Fruit fly (Drosophila melanogaster): Measurements from ENCODE around the gene CG13482.

The CG13482 gene

DNA sequence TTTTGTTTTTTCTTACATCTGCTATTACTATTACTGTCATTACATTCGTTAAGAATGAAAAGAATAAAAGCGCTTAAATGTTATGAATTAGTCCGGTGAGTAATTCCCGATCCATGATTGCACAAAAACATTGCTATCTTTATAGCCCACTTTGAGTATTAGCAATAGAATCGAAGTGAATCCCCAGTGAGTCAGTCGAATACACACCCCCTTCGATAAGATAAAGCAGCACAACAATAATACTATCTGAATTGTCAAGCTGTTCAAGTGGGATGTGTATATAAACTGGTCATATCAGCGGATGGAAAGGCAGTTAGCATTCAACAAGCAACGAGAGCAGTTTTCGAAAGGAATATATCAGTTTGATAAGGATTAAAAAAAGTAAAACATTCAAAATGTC, at the start of gene CG13482:
TSS of gene CG13482 (plus strand) at position 305 of the 400 bp plus-strand sequence.
- TF ChIP-seq Dll (optimal IDR thresholded peaks at IDR 0.05) (no peak), psq (optimal IDR thresholded peaks at IDR 0.05) (no peak), pan (optimal IDR thresholded peaks at IDR 0.05) (no peak), CG8478 (optimal IDR thresholded peaks at IDR 0.05) (no peak), EcR (GFP tag; optimal IDR thresholded peaks at IDR 0.05) (no peak), usp (GFP tag; optimal IDR thresholded peaks at IDR 0.05) (no peak)

- no peak for TF ChIP-seq EcR (GFP tag; optimal IDR thresholded peaks at IDR 0.05)
- no peak for TF ChIP-seq CG8478 (optimal IDR thresholded peaks at IDR 0.05)
- no peak for TF ChIP-seq pan (optimal IDR thresholded peaks at IDR 0.05)
- no peak for TF ChIP-seq psq (optimal IDR thresholded peaks at IDR 0.05)
- no peak for TF ChIP-seq Dll (optimal IDR thresholded peaks at IDR 0.05)
- no peak for TF ChIP-seq usp (GFP tag; optimal IDR thresholded peaks at IDR 0.05)
Measured at dm6 chr3L:14282139-14282538, 47.0 kb upstream of the CG13482 start.

- no peak for TF ChIP-seq EcR (GFP tag; optimal IDR thresholded peaks at IDR 0.05)
- no peak for TF ChIP-seq pan (optimal IDR thresholded peaks at IDR 0.05)
- no peak for TF ChIP-seq CG8478 (optimal IDR thresholded peaks at IDR 0.05)
Measured at dm6 chr3L:14287832-14288231, 41.3 kb upstream of the CG13482 start.

dm6 chr3L:14296433-14296832, 32.7 kb upstream of the CG13482 start:
- TF ChIP-seq EcR (GFP tag; optimal IDR thresholded peaks at IDR 0.05), result no peak
- TF ChIP-seq Dll (optimal IDR thresholded peaks at IDR 0.05), result no peak
- TF ChIP-seq pan (optimal IDR thresholded peaks at IDR 0.05), result no peak
- no peak for TF ChIP-seq usp (GFP tag; optimal IDR thresholded peaks at IDR 0.05)
- no peak for TF ChIP-seq psq (optimal IDR thresholded peaks at IDR 0.05)
- no peak for TF ChIP-seq CG8478 (optimal IDR thresholded peaks at IDR 0.05)

DNA sequence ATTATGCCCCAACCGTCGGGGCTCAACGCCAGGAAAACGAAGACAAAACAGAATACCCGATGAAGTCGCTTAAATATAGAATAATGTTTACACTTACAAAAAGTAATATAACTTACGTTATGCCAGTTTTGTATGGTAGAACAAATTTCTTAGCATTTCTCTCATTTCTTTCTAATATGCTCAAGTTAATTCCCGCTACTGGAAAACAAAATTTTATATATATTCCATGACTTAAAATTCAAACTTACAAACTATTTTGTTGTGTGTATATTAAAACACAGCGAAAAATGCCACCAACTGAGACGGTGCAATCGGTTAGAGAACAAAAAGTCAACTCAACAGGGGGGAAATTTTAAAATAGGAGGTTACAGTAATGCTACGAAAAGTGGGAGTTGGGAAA, 31.7 kb upstream of the CG13482 start:
- TF ChIP-seq psq (optimal IDR thresholded peaks at IDR 0.05), result no peak
- TF ChIP-seq EcR (GFP tag; optimal IDR thresholded peaks at IDR 0.05), result no peak
- no peak for TF ChIP-seq CG8478 (optimal IDR thresholded peaks at IDR 0.05)
- no peak for TF ChIP-seq usp (GFP tag; optimal IDR thresholded peaks at IDR 0.05)
- no peak for TF ChIP-seq Dll (optimal IDR thresholded peaks at IDR 0.05)
- TF ChIP-seq pan (optimal IDR thresholded peaks at IDR 0.05), result no peak

DNA sequence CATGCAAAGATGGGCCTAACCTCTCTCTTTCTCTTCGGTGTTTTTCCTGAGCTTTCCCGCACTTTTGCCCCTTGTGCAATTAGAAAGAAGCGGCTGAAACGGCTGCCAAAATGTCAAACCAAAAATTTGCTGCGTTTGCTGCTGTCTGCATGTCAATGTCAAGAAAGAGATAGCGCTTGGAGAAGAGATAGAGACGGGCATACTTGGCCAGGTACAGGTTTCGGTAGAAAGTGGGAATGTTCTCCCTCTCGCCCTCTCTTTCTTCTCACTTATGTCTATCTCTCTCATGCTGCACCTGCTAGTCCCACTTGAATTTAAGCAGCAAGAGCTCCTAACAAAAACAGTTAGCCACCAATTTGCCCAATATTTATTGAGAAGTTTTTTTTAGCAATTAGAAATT, 31.1 kb upstream of the CG13482 start:
- TF ChIP-seq usp (GFP tag; optimal IDR thresholded peaks at IDR 0.05) (no peak), CG8478 (optimal IDR thresholded peaks at IDR 0.05) (no peak), psq (optimal IDR thresholded peaks at IDR 0.05) (no peak), Dll (optimal IDR thresholded peaks at IDR 0.05) (no peak)

dm6 chr3L:14300696-14301319, 28.3 kb upstream of the CG13482 start:
- TF ChIP-seq psq (optimal IDR thresholded peaks at IDR 0.05), result no peak
- TF ChIP-seq Dll (optimal IDR thresholded peaks at IDR 0.05), result no peak
- no peak for TF ChIP-seq usp (GFP tag; optimal IDR thresholded peaks at IDR 0.05)
- TF ChIP-seq CG8478 (optimal IDR thresholded peaks at IDR 0.05), result no peak
- TF ChIP-seq EcR (GFP tag; optimal IDR thresholded peaks at IDR 0.05), result no peak
- no peak for TF ChIP-seq pan (optimal IDR thresholded peaks at IDR 0.05)

dm6 chr3L:14301609-14302008, 27.5 kb upstream of the CG13482 start:
- no peak for TF ChIP-seq EcR (GFP tag; optimal IDR thresholded peaks at IDR 0.05)
- no peak for TF ChIP-seq usp (GFP tag; optimal IDR thresholded peaks at IDR 0.05)
- no peak for TF ChIP-seq pan (optimal IDR thresholded peaks at IDR 0.05)
- no peak for TF ChIP-seq CG8478 (optimal IDR thresholded peaks at IDR 0.05)
- TF ChIP-seq Dll (optimal IDR thresholded peaks at IDR 0.05), result no peak
- TF ChIP-seq psq (optimal IDR thresholded peaks at IDR 0.05), result no peak

DNA sequence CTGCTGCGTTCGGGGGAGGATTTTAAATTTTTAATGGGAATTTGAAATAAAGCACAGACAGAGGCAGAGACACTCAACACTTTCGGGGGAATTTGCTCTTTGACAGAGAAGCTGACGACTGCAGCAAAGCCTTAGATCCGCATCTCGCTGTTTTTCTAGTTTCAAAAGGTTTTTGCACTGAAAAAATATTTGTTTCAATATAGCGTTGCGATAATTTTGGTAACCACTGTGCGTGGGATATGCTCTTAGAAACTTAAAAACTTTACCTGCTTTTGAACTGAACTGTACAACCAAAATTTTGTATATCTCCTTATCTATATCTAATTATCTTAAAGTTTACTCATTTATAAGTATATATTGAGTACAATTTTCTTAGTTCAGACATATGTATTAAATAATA, 25.9 kb upstream of the CG13482 start:
- no peak for TF ChIP-seq Dll (optimal IDR thresholded peaks at IDR 0.05)
- no peak for TF ChIP-seq CG8478 (optimal IDR thresholded peaks at IDR 0.05)
- TF ChIP-seq usp (GFP tag; optimal IDR thresholded peaks at IDR 0.05), result no peak
- no peak for TF ChIP-seq pan (optimal IDR thresholded peaks at IDR 0.05)
- TF ChIP-seq psq (optimal IDR thresholded peaks at IDR 0.05), result no peak
- no peak for TF ChIP-seq EcR (GFP tag; optimal IDR thresholded peaks at IDR 0.05)

dm6 chr3L:14303848-14304247, 25.3 kb upstream of the CG13482 start:
- TF ChIP-seq pan (optimal IDR thresholded peaks at IDR 0.05) (no peak), psq (optimal IDR thresholded peaks at IDR 0.05) (no peak), Dll (optimal IDR thresholded peaks at IDR 0.05) (no peak), CG8478 (optimal IDR thresholded peaks at IDR 0.05) (no peak), usp (GFP tag; optimal IDR thresholded peaks at IDR 0.05) (no peak), EcR (GFP tag; optimal IDR thresholded peaks at IDR 0.05) (no peak)

dm6 chr3L:14309030-14309429, 20.1 kb upstream of the CG13482 start:
- TF ChIP-seq pan (optimal IDR thresholded peaks at IDR 0.05), result no peak

dm6 chr3L:14319192-14319591, 10.0 kb upstream of the CG13482 start:
- TF ChIP-seq usp (GFP tag; optimal IDR thresholded peaks at IDR 0.05) (no peak), EcR (GFP tag; optimal IDR thresholded peaks at IDR 0.05) (no peak), Dll (optimal IDR thresholded peaks at IDR 0.05) (no peak), pan (optimal IDR thresholded peaks at IDR 0.05) (no peak), psq (optimal IDR thresholded peaks at IDR 0.05) (no peak), CG8478 (optimal IDR thresholded peaks at IDR 0.05) (no peak)

- TF ChIP-seq EcR (GFP tag; optimal IDR thresholded peaks at IDR 0.05) (no peak), pan (optimal IDR thresholded peaks at IDR 0.05) (no peak), usp (GFP tag; optimal IDR thresholded peaks at IDR 0.05) (no peak), CG8478 (optimal IDR thresholded peaks at IDR 0.05) (no peak), psq (optimal IDR thresholded peaks at IDR 0.05) (no peak), Dll (optimal IDR thresholded peaks at IDR 0.05) (no peak)
Measured at dm6 chr3L:14320571-14320970, 8.6 kb upstream of the CG13482 start.

All from whole organism.